Fruit fly (Drosophila melanogaster) whole organism, adult: ENCODE results near the gene Dbct.
A peak's percentile ranks its signal among the peaks of the same experiment; 100 is the strongest.

Source experiments
- CG11617 ChIP-seq: fragments of 200-800 bp; sonication (Bioruptor generic); optimal IDR thresholded peaks from 2 replicates; lab custom pipeline; 2017; ENCODE audit warnings: mild to moderate bottlenecking, missing biosample characterization, missing genetic modification reagents, missing genetic modification characterization
- CG12768 ChIP-seq: fragments of 200-800 bp; sonication (Bioruptor generic); optimal IDR thresholded peaks from 2 replicates; lab custom pipeline; 2017; ENCODE audit warnings: missing biosample characterization, missing genetic modification characterization, mild to moderate bottlenecking, moderate library complexity, missing genetic modification reagents
- CG14711 ChIP-seq: fragments of 200-800 bp; sonication (Bioruptor generic); optimal IDR thresholded peaks from 2 replicates; lab custom pipeline; 2018; ENCODE audit warnings: missing biosample characterization, mild to moderate bottlenecking, missing genetic modification characterization, moderate library complexity
- CG1620 ChIP-seq: fragments of 200-800 bp; sonication (Bioruptor generic); optimal IDR thresholded peaks from 2 replicates; lab custom pipeline; 2016; ENCODE audit warnings: missing biosample characterization, missing genetic modification characterization
- CG33017 ChIP-seq: fragments of 200-800 bp; sonication (Bioruptor generic); optimal IDR thresholded peaks from 2 replicates; lab custom pipeline; 2018; ENCODE audit warnings: missing biosample characterization, mild to moderate bottlenecking, missing genetic modification characterization, moderate library complexity
- CG5204 ChIP-seq: fragments of 200-800 bp; sonication (Bioruptor generic); optimal IDR thresholded peaks from 2 replicates; lab custom pipeline; 2016; ENCODE audit warnings: missing biosample characterization, missing genetic modification characterization
- CG7045 ChIP-seq: fragments of 200-800 bp; sonication (Bioruptor generic); optimal IDR thresholded peaks from 2 replicates; lab custom pipeline; 2017; ENCODE audit warnings: missing biosample characterization, mild to moderate bottlenecking, missing genetic modification characterization
- CG7101 ChIP-seq: fragments of 200-800 bp; sonication (Bioruptor generic); optimal IDR thresholded peaks from 2 replicates; lab custom pipeline; 2018; ENCODE audit warnings: missing biosample characterization, mild to moderate bottlenecking, missing genetic modification characterization, moderate library complexity
- Clk ChIP-seq: fragments of 200-800 bp; sonication (Bioruptor generic); optimal IDR thresholded peaks from 2 replicates; lab custom pipeline; 2017; ENCODE audit warnings: missing biosample characterization, missing genetic modification characterization
- Crg-1 ChIP-seq: fragments of 200-800 bp; sonication (Bioruptor generic); optimal IDR thresholded peaks from 2 replicates; lab custom pipeline; 2016; ENCODE audit warnings: missing biosample characterization, missing genetic modification characterization
- Hr96 ChIP-seq: fragments of 200-800 bp; sonication (Bioruptor generic); optimal IDR thresholded peaks from 2 replicates; lab custom pipeline; 2016; ENCODE audit warnings: missing biosample characterization, missing genetic modification characterization
- Mnt ChIP-seq: fragments of 200-800 bp; sonication (Bioruptor generic); optimal IDR thresholded peaks from 2 replicates; lab custom pipeline; 2016; ENCODE audit warnings: missing biosample characterization, mild to moderate bottlenecking, missing genetic modification characterization
- bab1 ChIP-seq: fragments of 200-800 bp; sonication (Bioruptor generic); optimal IDR thresholded peaks from 3 replicates; lab custom pipeline; 2019; ENCODE audit warnings: missing biosample characterization, mild to moderate bottlenecking, missing genetic modification characterization, moderate library complexity
- cic ChIP-seq: fragments of 200-800 bp; sonication (Bioruptor generic); optimal IDR thresholded peaks from 2 replicates; lab custom pipeline; 2017; ENCODE audit warnings: missing biosample characterization, mild to moderate bottlenecking, missing genetic modification characterization, moderate library complexity
- cnc ChIP-seq, 2 experiments: fragments of >200 bp; optimal IDR thresholded peaks; 2 replicates each; lab custom pipeline; 2017
- kay ChIP-seq: fragments of 200-800 bp; sonication (Bioruptor generic); peaks from one replicate; lab custom pipeline; 2016; ENCODE audit warnings: missing biosample characterization, missing genetic modification characterization, borderline replicate concordance
- ovo ChIP-seq: fragments of 200-800 bp; sonication (Bioruptor generic); optimal IDR thresholded peaks from 2 replicates; lab custom pipeline; 2016; ENCODE audit warnings: missing biosample characterization, missing genetic modification characterization
- pad ChIP-seq: fragments of 200-800 bp; sonication (Bioruptor generic); optimal IDR thresholded peaks from 3 replicates; lab custom pipeline; 2017; ENCODE audit warnings: missing biosample characterization, missing genetic modification characterization, mild to moderate bottlenecking, moderate library complexity, missing genetic modification reagents
- tj ChIP-seq: fragments of 200-800 bp; sonication (Bioruptor generic); optimal IDR thresholded peaks from 3 replicates; lab custom pipeline; 2017; ENCODE audit warnings: missing biosample characterization, mild to moderate bottlenecking, missing genetic modification characterization, moderate library complexity
- toe ChIP-seq: fragments of 200-800 bp; sonication (Bioruptor generic); optimal IDR thresholded peaks from 2 replicates; lab custom pipeline; 2016; ENCODE audit warnings: missing biosample characterization, missing genetic modification characterization

The Dbct gene

DNA sequence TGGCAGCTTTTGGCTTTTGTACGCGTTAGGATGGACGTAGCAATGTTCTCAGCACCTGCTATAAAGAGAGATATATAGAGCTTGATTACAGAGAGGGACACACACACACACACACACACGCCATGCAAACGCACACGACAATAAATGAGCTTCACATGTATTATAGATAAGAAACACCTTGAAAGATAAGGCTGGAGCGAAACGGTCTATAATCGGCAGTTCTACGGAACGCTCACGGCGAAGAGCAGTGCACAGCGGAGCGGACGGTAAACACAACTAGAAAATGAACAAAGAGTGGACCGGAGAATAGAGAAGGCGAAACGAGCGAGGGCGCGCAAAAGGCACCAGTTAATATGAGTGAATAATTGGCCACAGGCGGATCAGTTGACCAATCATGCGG is 37.2 kb upstream of the Dbct start:
- TF ChIP-seq bab1 (GFP tag; lab: Kevin White, UChicago) = peak; percentile 5
- peak; percentile 50 for TF ChIP-seq cic (GFP tag; lab: Kevin White, UChicago)
- TF ChIP-seq Mnt = peak; percentile 57
- no peak for TF ChIP-seq ovo

DNA sequence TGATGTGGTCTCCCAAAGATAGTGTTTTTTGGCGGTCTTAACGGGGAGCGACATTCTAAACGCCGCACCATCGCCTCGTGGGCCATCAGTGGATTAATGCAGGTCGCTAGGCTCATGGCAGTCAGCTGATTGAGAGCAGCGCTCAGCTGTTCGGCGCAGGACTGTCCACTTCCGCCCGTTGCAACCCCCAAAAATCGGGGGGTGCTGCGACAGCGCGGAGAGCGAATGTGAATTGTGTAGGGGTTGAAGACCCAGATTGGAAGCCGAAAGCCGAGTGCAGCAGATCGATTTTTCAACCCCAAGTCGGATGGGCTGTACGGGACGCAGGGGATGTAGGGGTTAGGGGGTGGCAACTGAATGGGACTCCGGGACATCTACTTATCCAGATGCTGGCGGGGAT is 23.3 kb upstream of the Dbct start:
- no peak for TF ChIP-seq tj (GFP tag; lab: Kevin White, UChicago)

DNA sequence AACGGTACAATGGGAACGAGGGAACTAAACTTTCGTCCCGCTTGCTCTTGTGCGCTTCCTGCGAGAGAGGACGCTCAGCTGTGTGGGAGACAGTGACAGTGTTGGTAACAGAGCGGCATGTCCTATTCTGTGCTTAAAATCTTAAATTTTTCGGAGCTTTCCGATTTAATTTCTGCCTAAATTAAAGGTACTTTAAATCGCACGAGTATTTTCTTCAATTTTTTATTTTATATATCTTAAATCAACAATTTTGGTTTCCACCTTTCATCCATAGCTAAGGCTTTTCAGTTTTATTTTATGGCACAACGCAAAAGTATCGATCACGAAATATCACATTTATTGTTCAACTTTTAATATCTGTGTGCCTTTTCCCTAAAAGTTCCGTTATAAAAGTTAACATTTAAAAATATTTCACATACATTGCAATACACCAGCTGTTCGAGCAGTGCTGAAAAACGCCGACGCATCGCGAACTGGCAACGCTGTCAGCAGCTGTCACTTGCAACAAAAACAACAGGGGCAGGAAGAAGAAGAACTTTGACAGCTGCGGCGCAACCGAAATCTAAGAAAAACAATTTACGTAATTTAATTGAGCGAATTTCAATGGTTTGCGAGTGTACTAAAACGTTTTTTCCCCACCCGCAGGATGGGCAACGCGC is 22.4 kb upstream of the Dbct start, which contains the start of the genes hiw and ND-B18:
TSS of gene hiw (minus strand) at position 26 of the 659 bp plus-strand sequence.
TSS of gene ND-B18 (plus strand) at position 330 of the 659 bp plus-strand sequence.
- TF ChIP-seq CG33017 (no peak), CG7101 (tag; lab: Kevin White, UChicago) (peak; percentile 51), Clk (no peak), bab1 (GFP tag; lab: Kevin White, UChicago) (peak; percentile 80), CG5204 (GFP tag; lab: Kevin White, UChicago) (peak; percentile 17), CG12768 (GFP tag; lab: Kevin White, UChicago) (no peak), tj (GFP tag; lab: Kevin White, UChicago) (peak; percentile 67), Crg-1 (GFP tag; lab: Kevin White, UChicago) (peak; percentile 74), CG1620 (GFP tag; lab: Kevin White, UChicago) (peak; percentile 74), cnc (optimal IDR thresholded peaks at IDR 0.05; lab: Kevin White, UChicago) (no peak), kay (GFP tag; lab: Kevin White, UChicago) (no peak), Hr96 (GFP tag; lab: Kevin White, UChicago) (no peak), Mnt (peak; percentile 53), ovo (peak; percentile 42), cic (GFP tag; lab: Kevin White, UChicago) (no peak), CG11617 (GFP tag; lab: Kevin White, UChicago) (peak; percentile 12), pad (GFP tag; lab: Kevin White, UChicago) (peak; percentile 60), CG14711 (tag; lab: Kevin White, UChicago) (peak; percentile 37)

DNA sequence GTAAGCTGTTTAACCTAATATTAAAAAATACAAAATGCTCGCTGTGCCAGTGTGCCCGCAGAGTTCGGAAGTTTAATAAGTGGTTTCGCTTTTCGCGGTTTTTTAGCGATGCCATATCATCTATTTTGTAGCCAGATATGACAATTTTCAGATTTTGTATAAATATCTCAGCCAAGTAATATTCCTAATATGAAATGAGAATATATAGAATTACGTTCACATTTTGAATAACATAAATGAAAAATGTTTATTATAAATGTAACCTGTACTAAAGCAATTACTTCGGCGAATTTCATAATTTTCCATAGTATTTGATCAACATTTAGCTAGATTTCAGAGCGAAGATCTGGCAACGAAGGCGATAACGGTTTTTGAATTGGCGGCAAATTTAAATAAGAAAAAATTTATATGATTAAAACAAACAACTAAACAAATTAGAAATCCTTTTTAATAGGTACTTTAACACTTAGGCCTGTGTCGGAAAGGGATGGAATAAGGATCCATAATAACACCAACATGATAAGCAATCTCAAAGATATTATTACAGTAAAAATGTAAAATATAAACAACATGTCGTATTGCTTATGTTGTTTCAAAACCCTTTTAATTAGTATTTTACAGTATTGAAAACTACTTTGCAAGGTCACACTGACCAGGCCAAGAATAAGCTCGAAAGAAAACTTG is 19.4 kb upstream of the Dbct start, which contains the start of the genes opm and dob:
TSS of gene opm (minus strand) at position 59 of the 684 bp plus-strand sequence.
TSS of gene dob (plus strand) at position 634 of the 684 bp plus-strand sequence.
- no peak for TF ChIP-seq Crg-1 (GFP tag; lab: Kevin White, UChicago)
- TF ChIP-seq pad (GFP tag; lab: Kevin White, UChicago) = peak; percentile 11
- TF ChIP-seq CG7101 (tag; lab: Kevin White, UChicago) = no peak
- TF ChIP-seq tj (GFP tag; lab: Kevin White, UChicago) = no peak
- TF ChIP-seq CG14711 (tag; lab: Kevin White, UChicago) = no peak
- no peak for TF ChIP-seq cic (GFP tag; lab: Kevin White, UChicago)
- TF ChIP-seq CG5204 (GFP tag; lab: Kevin White, UChicago) = peak; percentile 1
- TF ChIP-seq CG7045 (GFP tag; lab: Kevin White, UChicago) = no peak
- peak; percentile 77 for TF ChIP-seq kay (GFP tag; lab: Kevin White, UChicago)
- TF ChIP-seq CG11617 (GFP tag; lab: Kevin White, UChicago) = peak; percentile 22
- TF ChIP-seq ovo = no peak
- TF ChIP-seq CG33017 = no peak
- no peak for TF ChIP-seq cnc (optimal IDR thresholded peaks at IDR 0.05; lab: Kevin White, UChicago)
- TF ChIP-seq bab1 (GFP tag; lab: Kevin White, UChicago) = no peak
- no peak for TF ChIP-seq Clk
- TF ChIP-seq toe = no peak
- no peak for TF ChIP-seq CG12768 (GFP tag; lab: Kevin White, UChicago)
- peak; percentile 27 for TF ChIP-seq CG1620 (GFP tag; lab: Kevin White, UChicago)
- peak; percentile 14 for TF ChIP-seq Mnt
- TF ChIP-seq Hr96 (GFP tag; lab: Kevin White, UChicago) = no peak

DNA sequence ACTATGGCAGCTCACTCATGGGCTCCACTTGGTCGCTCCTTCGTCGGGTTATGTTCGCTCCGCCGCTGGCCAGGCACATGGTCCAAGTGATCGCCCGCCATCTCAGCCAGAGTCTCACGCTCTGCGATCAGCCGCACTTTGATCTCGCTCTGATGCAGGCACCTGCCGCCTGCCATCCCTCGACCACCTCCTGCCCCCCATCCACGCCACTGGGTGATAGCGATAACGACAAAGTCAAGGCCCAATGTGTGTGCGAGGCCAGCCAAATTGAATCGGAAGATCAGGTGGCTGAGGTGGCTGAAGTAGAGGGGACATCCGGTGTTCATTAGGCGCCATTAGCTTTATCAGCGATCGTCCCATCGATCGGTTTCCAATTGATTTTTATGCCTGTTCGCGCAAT is 17.4 kb upstream of the Dbct start:
- TF ChIP-seq pad (GFP tag; lab: Kevin White, UChicago) (no peak), Hr96 (GFP tag; lab: Kevin White, UChicago) (no peak), toe (no peak), tj (GFP tag; lab: Kevin White, UChicago) (peak; percentile 15), Crg-1 (GFP tag; lab: Kevin White, UChicago) (no peak), CG12768 (GFP tag; lab: Kevin White, UChicago) (peak; percentile 29), Mnt (peak; percentile 19)

DNA sequence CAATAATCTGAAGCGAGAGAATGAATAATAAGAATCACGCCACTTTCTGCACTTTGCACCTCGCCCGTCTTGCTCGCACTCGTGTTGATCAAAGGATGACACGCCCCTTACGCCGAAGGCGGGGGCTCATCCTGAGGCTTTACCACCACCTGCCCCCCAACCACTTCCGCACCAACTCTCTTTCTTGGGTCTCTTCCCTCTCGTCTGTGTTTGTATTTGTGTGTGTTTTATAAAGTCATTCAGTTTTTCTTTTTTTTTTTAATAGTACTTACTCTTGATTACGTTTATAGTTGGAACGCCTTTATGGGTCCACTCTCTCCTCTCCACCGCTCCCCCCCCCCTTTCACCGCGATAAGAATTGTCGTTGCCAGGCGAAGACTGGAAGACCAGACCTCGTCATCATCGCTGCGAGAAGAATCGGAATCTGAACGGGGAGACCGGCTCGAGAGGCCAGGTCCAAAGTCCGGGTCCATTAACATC is 16.5 kb upstream of the Dbct start:
- TF ChIP-seq toe = peak; percentile 64
- peak; percentile 95 for TF ChIP-seq CG7101 (tag; lab: Kevin White, UChicago)
- peak; percentile 71 for TF ChIP-seq Clk
- TF ChIP-seq bab1 (GFP tag; lab: Kevin White, UChicago) = peak; percentile 98
- peak; percentile 95 for TF ChIP-seq kay (GFP tag; lab: Kevin White, UChicago)
- TF ChIP-seq CG5204 (GFP tag; lab: Kevin White, UChicago) = peak; percentile 66
- peak; percentile 88 for TF ChIP-seq Crg-1 (GFP tag; lab: Kevin White, UChicago)
- TF ChIP-seq cic (GFP tag; lab: Kevin White, UChicago) = peak; percentile 96
- TF ChIP-seq CG33017 = peak; percentile 88
- no peak for TF ChIP-seq cnc (optimal IDR thresholded peaks at IDR 0.05; lab: Kevin White, UChicago)
- TF ChIP-seq CG11617 (GFP tag; lab: Kevin White, UChicago) = peak; percentile 90
- peak; percentile 88 for TF ChIP-seq tj (GFP tag; lab: Kevin White, UChicago)
- peak; percentile 84 for TF ChIP-seq Mnt
- peak; percentile 75 for TF ChIP-seq ovo
- TF ChIP-seq CG12768 (GFP tag; lab: Kevin White, UChicago) = peak; percentile 98
- peak; percentile 91 for TF ChIP-seq CG14711 (tag; lab: Kevin White, UChicago)
- TF ChIP-seq CG1620 (GFP tag; lab: Kevin White, UChicago) = peak; percentile 80
- TF ChIP-seq CG7045 (GFP tag; lab: Kevin White, UChicago) = peak; percentile 89
- peak; percentile 83 for TF ChIP-seq Hr96 (GFP tag; lab: Kevin White, UChicago)
- peak; percentile 82 for TF ChIP-seq pad (GFP tag; lab: Kevin White, UChicago)
